Worm (Caenorhabditis elegans) whole organism, early embryonic: ENCODE measurements around the gene ZC262.7.

Experiments
- B0310.2 ChIP-seq: sonication (generic microtip); optimal IDR thresholded peaks from 2 replicates; lab custom pipeline; 2016; ENCODE audit warnings: mild to moderate bottlenecking, missing genetic modification characterization, missing compliant biosample characterization
- F13C5.2 ChIP-seq: sonication (generic microtip); optimal IDR thresholded peaks from 2 replicates; lab custom pipeline; 2017; ENCODE audit warnings: mild to moderate bottlenecking, missing genetic modification characterization, inconsistent platforms, missing compliant biosample characterization
- aly-1 ChIP-seq: sonication (generic microtip); optimal IDR thresholded peaks from 2 replicates; lab custom pipeline; 2016; ENCODE audit warnings: missing genetic modification characterization, missing compliant biosample characterization
- ama-1 ChIP-seq: fragments of 150-350 bp; optimal IDR thresholded peaks from 2 replicates; lab custom pipeline; 2014
- ceh-13 ChIP-seq: fragments of 200-800 bp; sonication (Bioruptor generic); optimal IDR thresholded peaks from 2 replicates; lab custom pipeline; 2018; ENCODE audit warnings: mild to moderate bottlenecking, missing genetic modification characterization, missing compliant biosample characterization
- ceh-36 ChIP-seq: sonication (generic microtip); optimal IDR thresholded peaks from 2 replicates; lab custom pipeline; 2016; ENCODE audit warnings: missing genetic modification characterization, inconsistent platforms, missing compliant biosample characterization
- ets-7 ChIP-seq: sonication (generic microtip); optimal IDR thresholded peaks from 2 replicates; lab custom pipeline; 2016; ENCODE audit warnings: missing genotype, missing genetic modification characterization, missing compliant biosample characterization
- flt-1 ChIP-seq: fragments of 200-800 bp; sonication (Bioruptor generic); IDR thresholded peaks from 2 replicates; pipeline ENCODE4 v1.3.6; 2022; ENCODE audit warnings: missing genetic modification characterization, missing compliant biosample characterization
- hnd-1 ChIP-seq: sonication (generic microtip); optimal IDR thresholded peaks from 2 replicates; lab custom pipeline; 2016; ENCODE audit warnings: missing genetic modification characterization, missing compliant biosample characterization
- pes-1 ChIP-seq: fragments of 200-800 bp; sonication (Bioruptor generic); IDR thresholded peaks from 2 replicates; pipeline ENCODE4 v1.3.6; 2022; ENCODE audit warnings: missing genetic modification reagents, missing genetic modification characterization, missing compliant biosample characterization
- scrt-1 ChIP-seq: fragments of 200-800 bp; sonication (Bioruptor generic); IDR thresholded peaks from 2 replicates; pipeline ENCODE4 v1.3.6; 2022; ENCODE audit warnings: missing genetic modification characterization, missing compliant biosample characterization
- sea-1 ChIP-seq: fragments of 200-800 bp; sonication (Bioruptor generic); conservative IDR thresholded peaks from 2 replicates; pipeline ENCODE4 v1.3.6; 2022; ENCODE audit warnings: missing genetic modification characterization, missing compliant biosample characterization
- tbx-11 ChIP-seq: fragments of 200-800 bp; sonication (Bioruptor generic); IDR thresholded peaks from 2 replicates; pipeline ENCODE4 v1.3.6; 2022; ENCODE audit warnings: missing genetic modification characterization, missing compliant biosample characterization
- tbx-37 ChIP-seq: fragments of 200-800 bp; sonication (Bioruptor generic); conservative IDR thresholded peaks from 2 replicates; pipeline ENCODE4 v1.3.6; 2022; ENCODE audit warnings: missing genetic modification reagents, missing genetic modification characterization, missing compliant biosample characterization

ce11 chrIII:8363253-8364061 lies 19.3 kb upstream of the ZC262.7 start, which contains the start of gene R05D3.3:
- TF ChIP-seq ama-1 (lab: Kevin White, UChicago), result no peak
- TF ChIP-seq flt-1 (GFP tag; lab: Robert Waterston, UW), result no peak
- no peak for TF ChIP-seq ceh-13
- TF ChIP-seq B0310.2 (tag; lab: Kevin White, UChicago), result no peak
- no peak for TF ChIP-seq hnd-1 (tag; lab: Kevin White, UChicago)
- no peak for TF ChIP-seq sea-1 (GFP tag; lab: Robert Waterston, UW)
- no peak for TF ChIP-seq pes-1
- TF ChIP-seq tbx-11 (GFP tag; lab: Robert Waterston, UW), result no peak
- no peak for TF ChIP-seq tbx-37 (GFP tag; lab: Robert Waterston, UW)
- TF ChIP-seq F13C5.2, result no peak
- TF ChIP-seq aly-1, result no peak
- TF ChIP-seq scrt-1 (GFP tag; lab: Robert Waterston, UW), result no peak
- TF ChIP-seq ceh-36 (tag; lab: Kevin White, UChicago), result no peak
- TF ChIP-seq ets-7 (tag; lab: Kevin White, UChicago), result no peak
